Fruit fly (Drosophila melanogaster): ENCODE data around the gene Gas41.

DNA sequence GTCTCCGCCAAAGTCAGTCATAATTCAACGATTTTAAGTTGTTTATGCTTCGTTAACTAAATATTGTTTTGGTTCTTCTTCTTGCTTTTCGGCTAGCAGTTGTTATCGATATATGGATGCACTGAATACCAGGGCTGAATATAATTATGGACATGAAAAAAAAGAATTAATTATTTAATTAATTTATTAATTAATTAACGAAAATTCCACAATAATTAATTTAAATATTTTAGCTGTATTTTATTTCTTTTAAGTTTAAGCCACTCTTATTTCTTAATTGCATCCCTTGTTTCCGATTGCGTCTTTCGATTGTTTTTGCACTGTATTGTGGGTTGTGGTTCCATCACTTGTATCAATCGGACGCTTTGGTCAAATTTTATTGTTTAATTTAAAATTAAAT lies at the start of gene Gas41, which contains the start of gene SA1:
- TF ChIP-seq Sin3A (optimal IDR thresholded peaks at IDR 0.05) (no peak), psq (optimal IDR thresholded peaks at IDR 0.05) (no peak)

Measured in Kc167 (cell line).